Worm (Caenorhabditis elegans) whole organism, late embryonic: Measurements from ENCODE around the gene srz-74.

ENCODE experiments used
- ceh-14 ChIP-seq: sonication (generic microtip); optimal IDR thresholded peaks from 2 replicates; lab custom pipeline; 2016; ENCODE audit warnings: missing genotype, missing genetic modification characterization, missing compliant biosample characterization
- ceh-19 ChIP-seq: fragments of 200-800 bp; sonication (Bioruptor generic); optimal IDR thresholded peaks from 2 replicates; lab custom pipeline; 2018; ENCODE audit warnings: mild to moderate bottlenecking, missing genetic modification characterization, missing compliant biosample characterization
- ceh-2 ChIP-seq: sonication (generic microtip); optimal IDR thresholded peaks from 2 replicates; lab custom pipeline; 2016; ENCODE audit warnings: missing genotype, missing genetic modification characterization, missing compliant biosample characterization
- ceh-30 ChIP-seq: fragments of 150-350 bp; optimal IDR thresholded peaks from 2 replicates; lab custom pipeline; 2014; ENCODE audit warnings: missing biosample characterization, missing genetic modification characterization
- ceh-31 ChIP-seq: sonication (generic microtip); optimal IDR thresholded peaks from 2 replicates; lab custom pipeline; 2016; ENCODE audit warnings: missing genetic modification characterization, missing compliant biosample characterization
- ceh-34 ChIP-seq: sonication (generic microtip); optimal IDR thresholded peaks from 2 replicates; lab custom pipeline; 2016; ENCODE audit warnings: mild to moderate bottlenecking, missing genetic modification characterization, missing compliant biosample characterization
- elt-2 ChIP-seq: sonication (generic microtip); optimal IDR thresholded peaks from 2 replicates; lab custom pipeline; 2016; ENCODE audit warnings: missing genetic modification reagents, missing genetic modification characterization, missing compliant biosample characterization
- elt-4 ChIP-seq: sonication (generic microtip); optimal IDR thresholded peaks from 2 replicates; lab custom pipeline; 2016; ENCODE audit warnings: missing genetic modification characterization, missing compliant biosample characterization
- eyg-1 ChIP-seq: sonication (generic microtip); optimal IDR thresholded peaks from 2 replicates; lab custom pipeline; 2016; ENCODE audit warnings: missing genotype, missing genetic modification characterization, missing compliant biosample characterization
- fkh-10 ChIP-seq: fragments of 150-350 bp; optimal IDR thresholded peaks from 2 replicates; lab custom pipeline; 2014; ENCODE audit warnings: missing biosample characterization, missing genetic modification reagents, missing genetic modification characterization
- hlh-15 ChIP-seq: sonication (generic microtip); optimal IDR thresholded peaks from 2 replicates; lab custom pipeline; 2016; ENCODE audit warnings: missing genetic modification characterization, missing compliant biosample characterization
- madf-2 ChIP-seq: sonication (generic microtip); optimal IDR thresholded peaks from 2 replicates; lab custom pipeline; 2017; ENCODE audit warnings: missing genetic modification characterization, missing compliant biosample characterization
- nfya-1 ChIP-seq: sonication (generic microtip); optimal IDR thresholded peaks from 2 replicates; lab custom pipeline; 2017; ENCODE audit warnings: missing genetic modification characterization, mild to moderate bottlenecking, missing compliant biosample characterization, antibody characterized with exemption, moderate library complexity
- pat-9 ChIP-seq: fragments of 200-800 bp; sonication (Bioruptor generic); optimal IDR thresholded peaks from 2 replicates; lab custom pipeline; 2018; ENCODE audit warnings: mild to moderate bottlenecking, missing genetic modification characterization, moderate library complexity, missing compliant biosample characterization
- pax-1 ChIP-seq: fragments of 150-350 bp; optimal IDR thresholded peaks from 2 replicates; lab custom pipeline; 2014; ENCODE audit warnings: missing biosample characterization, missing genetic modification characterization
- pha-4 ChIP-seq: fragments of 150-350 bp; optimal IDR thresholded peaks from 2 replicates; lab custom pipeline; 2018; ENCODE audit warnings: missing biosample characterization, missing genetic modification reagents, missing genetic modification characterization
- ref-2 ChIP-seq: sonication (generic microtip); optimal IDR thresholded peaks from 2 replicates; lab custom pipeline; 2016; ENCODE audit warnings: missing genetic modification characterization, missing compliant biosample characterization
- sox-2 ChIP-seq: fragments of 200-800 bp; sonication (Bioruptor generic); IDR thresholded peaks from 2 replicates; pipeline ENCODE4 v1.3.6; 2022; ENCODE audit warnings: missing genetic modification reagents, missing genetic modification characterization, missing compliant biosample characterization
- zip-5 ChIP-seq: sonication (generic microtip); optimal IDR thresholded peaks from 2 replicates; lab custom pipeline; 2016; ENCODE audit warnings: missing genetic modification characterization, missing compliant biosample characterization

The srz-74 gene

ce11 chrIV:16380278-16380677 lies 51.0 kb downstream of the srz-74 start:
- no peak for TF ChIP-seq nfya-1
- TF ChIP-seq ceh-30 (tag; lab: Kevin White, UChicago): no peak
- TF ChIP-seq zip-5: no peak
- no peak for TF ChIP-seq elt-4 (tag; lab: Kevin White, UChicago)
- no peak for TF ChIP-seq ceh-34 (tag; lab: Kevin White, UChicago)
- no peak for TF ChIP-seq pha-4 (tag; lab: Kevin White, UChicago)
- TF ChIP-seq ceh-2 (tag; lab: Kevin White, UChicago): no peak
- TF ChIP-seq pax-1 (tag; lab: Kevin White, UChicago): no peak
- no peak for TF ChIP-seq eyg-1
- TF ChIP-seq ceh-14 (tag; lab: Kevin White, UChicago): no peak
- TF ChIP-seq madf-2 (tag; lab: Kevin White, UChicago): no peak
- TF ChIP-seq elt-2 (tag; lab: Kevin White, UChicago): no peak
- no peak for TF ChIP-seq fkh-10 (GFP tag; lab: Kevin White, UChicago)
- no peak for TF ChIP-seq ceh-19
- TF ChIP-seq pat-9 (tag; lab: Kevin White, UChicago): no peak
- TF ChIP-seq hlh-15 (tag; lab: Kevin White, UChicago): no peak
- no peak for TF ChIP-seq sox-2
- TF ChIP-seq ref-2: no peak
- no peak for TF ChIP-seq ceh-31 (tag; lab: Kevin White, UChicago)
